Fruit fly (Drosophila melanogaster) whole organism: ENCODE measurements around the gene Tomosyn.

Source experiments
- CG8478 ChIP-seq: fragments of >200 bp; optimal IDR thresholded peaks from 2 replicates; lab custom pipeline; 2018; ENCODE audit warnings: inconsistent platforms
- Dll ChIP-seq: fragments of >200 bp; optimal IDR thresholded peaks from 2 replicates; lab custom pipeline; 2017

dm6 chrX:12591223-12592120, 39.9 kb upstream of the Tomosyn start:
- peak; percentile 9 for TF ChIP-seq CG8478 (lab: Kevin White, UChicago)
- TF ChIP-seq Dll (lab: Kevin White, UChicago) = no peak
